Fruit fly (Drosophila melanogaster): ENCODE data around the gene CG5281.

The CG5281 gene

DNA sequence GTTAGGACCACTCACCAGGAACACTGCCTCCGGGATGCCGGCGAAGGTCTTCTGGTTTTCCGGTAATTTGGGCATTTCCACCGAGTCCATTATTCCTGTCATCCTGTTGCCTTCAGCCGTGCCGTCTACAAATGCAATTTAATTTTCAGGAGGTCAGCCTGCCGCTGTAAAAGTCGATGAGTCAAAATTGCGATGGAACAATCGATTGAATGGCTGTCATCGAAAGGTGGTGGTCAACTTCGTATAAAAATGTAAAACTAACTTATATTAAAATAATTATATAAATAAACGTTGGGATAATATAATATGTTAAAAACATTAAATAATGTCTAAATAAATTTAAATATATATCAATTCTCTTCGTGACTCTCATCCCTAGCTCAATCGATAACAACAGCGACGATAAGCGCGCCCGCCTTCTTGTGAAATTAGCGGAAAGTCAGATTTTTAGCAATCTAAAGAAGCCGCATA, 25.9 kb upstream of the CG5281 start, which contains the start of the genes mgr and Irbp (continued):
- TF ChIP-seq CG13894 (tag; optimal IDR thresholded peaks at IDR 0.05) (no peak), zfh1 (GFP tag; IDR thresholded peaks at IDR 0.05) (peak; percentile 93), CG16815 (GFP tag; optimal IDR thresholded peaks at IDR 0.05) (peak; percentile 75), slp2 (GFP tag; optimal IDR thresholded peaks at IDR 0.05) (peak; percentile 10), CG9797 (GFP tag; optimal IDR thresholded peaks at IDR 0.05) (peak; percentile 12), CG14441 (GFP tag; IDR thresholded peaks at IDR 0.05) (peak; percentile 94), MTF-1 (GFP tag; optimal IDR thresholded peaks at IDR 0.05; ENCODE audit: borderline replicate concordance) (peak; percentile 52), CG12071 (GFP tag; optimal IDR thresholded peaks at IDR 0.05) (no peak), fu2 (GFP tag; optimal IDR thresholded peaks at IDR 0.05) (peak; percentile 50), Lhr (GFP tag; optimal IDR thresholded peaks at IDR 0.05) (peak; percentile 76), CG15479 (GFP tag; optimal IDR thresholded peaks at IDR 0.05) (peak; percentile 11), CG12391 (tag; optimal IDR thresholded peaks at IDR 0.05) (peak; percentile 97), D (optimal IDR thresholded peaks at IDR 0.05) (no peak), D (GFP tag; optimal IDR thresholded peaks at IDR 0.05) (peak; percentile 83), disco-r (GFP tag; optimal IDR thresholded peaks at IDR 0.05) (no peak), lola (GFP tag; optimal IDR thresholded peaks at IDR 0.05) (peak in 1 of 3 experiments; percentile 93), HmgD (GFP tag; optimal IDR thresholded peaks at IDR 0.05) (no peak), Fer2 (tag; optimal IDR thresholded peaks at IDR 0.05) (peak; percentile 83), Sox102F (GFP tag; optimal IDR thresholded peaks at IDR 0.05) (peak; percentile 94), Tbp (GFP tag; optimal IDR thresholded peaks at IDR 0.05) (no peak), ro (GFP tag; IDR thresholded peaks at IDR 0.05) (peak; percentile 84), Bgb (GFP tag; IDR thresholded peaks at IDR 0.05; ENCODE audit: partially characterized antibody) (peak; percentile 75), CG31388 (GFP tag; optimal IDR thresholded peaks at IDR 0.05) (peak; percentile 65), Usf (GFP tag; optimal IDR thresholded peaks at IDR 0.05) (peak; percentile 70), CG4360 (GFP tag; IDR thresholded peaks at IDR 0.05) (peak; percentile 64), CG8089 (GFP tag; optimal IDR thresholded peaks at IDR 0.05) (no peak), Dek (tag; optimal IDR thresholded peaks at IDR 0.05) (peak; percentile 90), Fer3 (tag; optimal IDR thresholded peaks at IDR 0.05) (peak; percentile 93), CG3995 (GFP tag; optimal IDR thresholded peaks at IDR 0.05) (peak; percentile 40), CG10462 (GFP tag; optimal IDR thresholded peaks at IDR 0.05) (peak; percentile 65), jumu (GFP tag; optimal IDR thresholded peaks at IDR 0.05) (peak; percentile 34), Doc3 (GFP tag; IDR thresholded peaks at IDR 0.05; ENCODE audit: partially characterized antibody) (peak; percentile 86), CG17359 (tag; optimal IDR thresholded peaks at IDR 0.05) (no peak), tna (GFP tag; IDR thresholded peaks at IDR 0.05; ENCODE audit: partially characterized antibody) (peak; percentile 70; the same call in 1 of the 2 replicates), B-H2 (GFP tag; optimal IDR thresholded peaks at IDR 0.05) (peak; percentile 86), Hr39 (optimal IDR thresholded peaks at IDR 0.05) (no peak), Doc2 (GFP tag; IDR thresholded peaks at IDR 0.05) (peak; percentile 70), Ptx1 (GFP tag; IDR thresholded peaks at IDR 0.05) (peak; percentile 96), CG14050 (GFP tag; IDR thresholded peaks at IDR 0.05) (peak; percentile 90), Opbp (GFP tag; IDR thresholded peaks at IDR 0.05; ENCODE audit: partially characterized antibody) (peak; percentile 70), gcm (GFP tag; optimal IDR thresholded peaks at IDR 0.05) (peak; percentile 93), Antp (GFP tag; optimal IDR thresholded peaks at IDR 0.05) (no peak), CG1233 (GFP tag; optimal IDR thresholded peaks at IDR 0.05) (peak; percentile 91), CG4707 (GFP tag; optimal IDR thresholded peaks at IDR 0.05) (peak; percentile 64), sima (GFP tag; optimal IDR thresholded peaks at IDR 0.05) (no peak), knrl (GFP tag; IDR thresholded peaks at IDR 0.05; ENCODE audit: partially characterized antibody) (peak; percentile 91), row (GFP tag; IDR thresholded peaks at IDR 0.05) (peak; percentile 97), Xrp1 (GFP tag; IDR thresholded peaks at IDR 0.05) (peak; percentile 97), hbn (GFP tag; IDR thresholded peaks at IDR 0.05; ENCODE audit: partially characterized antibody) (peak; percentile 78), pzg (GFP tag; optimal IDR thresholded peaks at IDR 0.05) (peak; percentile 40)

All from whole organism, embryonic.